Fruit fly (Drosophila melanogaster): Measurements from ENCODE around the gene jp.

The jp gene

dm6 chr2L:9613922-9614321 lies 47.4 kb upstream of the jp start (continued):
- no peak for TF ChIP-seq CG3281 (GFP tag; optimal IDR thresholded peaks at IDR 0.05)
- no peak for TF ChIP-seq CG4328 (GFP tag; optimal IDR thresholded peaks at IDR 0.05)
- TF ChIP-seq cas (GFP tag; IDR thresholded peaks at IDR 0.05), result no peak
- TF ChIP-seq chif (GFP tag; optimal IDR thresholded peaks at IDR 0.05), result no peak
- no peak for TF ChIP-seq gsb-n (tag; optimal IDR thresholded peaks at IDR 0.05)
- no peak for TF ChIP-seq zen2 (GFP tag; IDR thresholded peaks at IDR 0.05; ENCODE audit: partially characterized antibody)
- peak; percentile 40 for TF ChIP-seq mirr (GFP tag; optimal IDR thresholded peaks at IDR 0.05)
- no peak for TF ChIP-seq Sox102F (GFP tag; optimal IDR thresholded peaks at IDR 0.05)
- TF ChIP-seq CG7987 (GFP tag; optimal IDR thresholded peaks at IDR 0.05), result no peak
- TF ChIP-seq cg (GFP tag; optimal IDR thresholded peaks at IDR 0.05), result no peak
- peak; percentile 20 for TF ChIP-seq Bteb2 (GFP tag; optimal IDR thresholded peaks at IDR 0.05)
- TF ChIP-seq CG15514 (GFP tag; optimal IDR thresholded peaks at IDR 0.05), result peak; percentile 95
- TF ChIP-seq CG7786 (GFP tag; optimal IDR thresholded peaks at IDR 0.05), result no peak
- no peak for TF ChIP-seq HLH4C (GFP tag; IDR thresholded peaks at IDR 0.05; ENCODE audit: partially characterized antibody)
- TF ChIP-seq CG10565 (GFP tag; optimal IDR thresholded peaks at IDR 0.05), result no peak
- TF ChIP-seq NK7.1 (GFP tag; optimal IDR thresholded peaks at IDR 0.05), result no peak
- no peak for TF ChIP-seq tio (GFP tag; optimal IDR thresholded peaks at IDR 0.05)
- TF ChIP-seq CG12942 (GFP tag; optimal IDR thresholded peaks at IDR 0.05), result no peak
- TF ChIP-seq Hr51 (GFP tag; optimal IDR thresholded peaks at IDR 0.05), result no peak
- no peak for TF ChIP-seq ac (GFP tag; optimal IDR thresholded peaks at IDR 0.05)

- peak in 1 of 2 experiments; percentile 34 for TF ChIP-seq Eip74EF (GFP tag; optimal IDR thresholded peaks at IDR 0.05)
- TF ChIP-seq CG32767 (GFP tag; IDR thresholded peaks at IDR 0.05), result 0 out of 2 replicates have a peak, but pooled peaks have one; percentile 14
- TF ChIP-seq Ada2b (GFP tag; IDR thresholded peaks at IDR 0.05), result no peak
- TF ChIP-seq CG15514 (GFP tag; optimal IDR thresholded peaks at IDR 0.05), result peak; percentile 24
- peak; percentile 18 for TF ChIP-seq pita (GFP tag; optimal IDR thresholded peaks at IDR 0.05)
- TF ChIP-seq Hey (tag; optimal IDR thresholded peaks at IDR 0.05), result no peak
- no peak for TF ChIP-seq CoRest (tag; optimal IDR thresholded peaks at IDR 0.05)
- TF ChIP-seq shn (GFP tag; optimal IDR thresholded peaks at IDR 0.05), result no peak
- peak; percentile 2 for TF ChIP-seq BEAF-32 (GFP tag; optimal IDR thresholded peaks at IDR 0.05)
- TF ChIP-seq CG13775 (GFP tag; optimal IDR thresholded peaks at IDR 0.05), result no peak
- no peak for TF ChIP-seq CG2202 (tag; optimal IDR thresholded peaks at IDR 0.05)
- TF ChIP-seq CG18476 (GFP tag; optimal IDR thresholded peaks at IDR 0.05), result no peak
- TF ChIP-seq CG7987 (GFP tag; optimal IDR thresholded peaks at IDR 0.05), result peak; percentile 46
- TF ChIP-seq CG12236 (GFP tag; optimal IDR thresholded peaks at IDR 0.05), result no peak
- peak; percentile 63 for TF ChIP-seq NFAT (GFP tag; IDR thresholded peaks at IDR 0.05)
- peak; percentile 40 for TF ChIP-seq CG15269 (tag; optimal IDR thresholded peaks at IDR 0.05)
- no peak for TF ChIP-seq CG3407 (GFP tag; optimal IDR thresholded peaks at IDR 0.05)
- TF ChIP-seq CG15011 (GFP tag; optimal IDR thresholded peaks at IDR 0.05), result no peak
- TF ChIP-seq Fer1 (GFP tag; optimal IDR thresholded peaks at IDR 0.05), result peak; percentile 46
- peak; percentile 57 for TF ChIP-seq Dref (GFP tag; IDR thresholded peaks at IDR 0.05)
- TF ChIP-seq kah (GFP tag; optimal IDR thresholded peaks at IDR 0.05), result no peak
- no peak for TF ChIP-seq Hr39 (optimal IDR thresholded peaks at IDR 0.05)
- no peak for TF ChIP-seq dpn (GFP tag; optimal IDR thresholded peaks at IDR 0.05)
- TF ChIP-seq CG2120 (GFP tag; optimal IDR thresholded peaks at IDR 0.05), result peak; percentile 2
- no peak for TF ChIP-seq GATAe (GFP tag; conservative IDR thresholded peaks at IDR 0.05)
- peak; percentile 14 for TF ChIP-seq oc (tag; optimal IDR thresholded peaks at IDR 0.05)
- TF ChIP-seq CG3995 (GFP tag; optimal IDR thresholded peaks at IDR 0.05), result no peak
- peak; percentile 49 for TF ChIP-seq Sin3A (optimal IDR thresholded peaks at IDR 0.05)
- 0 out of 2 replicates have a peak, but pooled peaks have one; percentile 30 for TF ChIP-seq MBD-R2 (GFP tag; IDR thresholded peaks at IDR 0.05)
- no peak for TF ChIP-seq pan (optimal IDR thresholded peaks at IDR 0.05)
- TF ChIP-seq pan (GFP tag; optimal IDR thresholded peaks at IDR 0.05 in 1 of 2, IDR thresholded peaks at IDR 0.05 in 1 of 2), result no peak
- no peak for TF ChIP-seq Antp (GFP tag; optimal IDR thresholded peaks at IDR 0.05)
Observed at dm6 chr2L:9613006-9613690, 46.6 kb upstream of the jp start, which contains the start of gene Trx2. Gene Trx2, plus strand, starts transcription at chr2L:9613166.

Measured in whole organism, embryonic.